Fruit fly (Drosophila melanogaster): ENCODE data around the gene CG42780.
A peak's percentile ranks its signal among the peaks of the same experiment; 100 is the strongest.

CG42780 gene

DNA sequence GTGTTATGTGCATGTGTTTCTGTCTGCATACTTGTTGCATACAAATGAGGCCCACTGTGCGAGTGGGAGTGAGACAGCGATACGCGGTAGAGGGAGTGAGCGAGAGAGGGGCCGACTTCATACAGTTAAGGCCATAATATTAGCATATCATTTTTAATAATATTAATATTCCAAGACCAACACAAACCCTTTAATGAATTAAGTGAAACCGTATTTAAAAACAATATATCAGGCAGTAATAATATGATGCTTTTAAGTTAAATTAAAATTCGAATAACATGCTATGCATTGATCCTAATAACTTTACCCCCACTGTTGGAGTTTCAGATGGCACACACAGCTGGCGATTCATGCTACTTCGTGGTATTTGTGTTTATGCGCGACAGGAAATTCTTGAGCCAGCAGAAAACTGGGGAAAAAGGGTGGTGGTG is 7.2 kb downstream of the CG42780 start (continued):
- TF ChIP-seq pros (GFP tag; optimal IDR thresholded peaks at IDR 0.05) (peak; percentile 81), NFAT (GFP tag; IDR thresholded peaks at IDR 0.05) (peak; percentile 75; the same call in 1 of the 2 replicates), CG10959 (GFP tag; IDR thresholded peaks at IDR 0.05) (peak; percentile 94), eve (GFP tag; optimal IDR thresholded peaks at IDR 0.05) (peak; percentile 14 to 98), CG2678 (tag; optimal IDR thresholded peaks at IDR 0.05) (peak; percentile 98), CG3065 (GFP tag; optimal IDR thresholded peaks at IDR 0.05) (peak; percentile 88), CG33213 (GFP tag; optimal IDR thresholded peaks at IDR 0.05) (peak; percentile 60), gro (GFP tag; optimal IDR thresholded peaks at IDR 0.05) (peak; percentile 38), vvl (GFP tag; IDR thresholded peaks at IDR 0.05) (peak; percentile 99), ap (GFP tag; IDR thresholded peaks at IDR 0.05) (peak; percentile 87), klu (GFP tag; IDR thresholded peaks at IDR 0.05) (peak; percentile 87), CrebB (tag; optimal IDR thresholded peaks at IDR 0.05) (peak; percentile 95), CG10979 (tag; optimal IDR thresholded peaks at IDR 0.05) (peak; percentile 99), cad (GFP tag; optimal IDR thresholded peaks at IDR 0.05) (no peak), hkb (optimal IDR thresholded peaks at IDR 0.05) (no peak), hkb (GFP tag; IDR thresholded peaks at IDR 0.05) (peak; percentile 97), her (GFP tag; optimal IDR thresholded peaks at IDR 0.05) (no peak), phol (tag; optimal IDR thresholded peaks at IDR 0.05) (peak; percentile 97), bowl (GFP tag; IDR thresholded peaks at IDR 0.05) (peak; percentile 93), Side (GFP tag; optimal IDR thresholded peaks at IDR 0.05) (peak; percentile 67), wek (GFP tag; optimal IDR thresholded peaks at IDR 0.05) (peak; percentile 83), CG14441 (GFP tag; IDR thresholded peaks at IDR 0.05) (peak; percentile 92), fd96Cb (tag; optimal IDR thresholded peaks at IDR 0.05) (peak; percentile 98), gce (GFP tag; IDR thresholded peaks at IDR 0.05) (peak; percentile 94), sima (GFP tag; optimal IDR thresholded peaks at IDR 0.05) (peak; percentile 35), Aef1 (GFP tag; IDR thresholded peaks at IDR 0.05) (peak; percentile 91), maf-S (GFP tag; optimal IDR thresholded peaks at IDR 0.05) (peak; percentile 63), CG6654 (GFP tag; optimal IDR thresholded peaks at IDR 0.05) (peak; percentile 77), Dll (GFP tag; IDR thresholded peaks at IDR 0.05; ENCODE audit: partially characterized antibody) (no peak), tx (GFP tag; optimal IDR thresholded peaks at IDR 0.05) (peak; percentile 80), CG7928 (GFP tag; optimal IDR thresholded peaks at IDR 0.05) (peak; percentile 69), fru (optimal IDR thresholded peaks at IDR 0.05) (no peak), eyg (GFP tag; optimal IDR thresholded peaks at IDR 0.05) (peak; percentile 64), sisA (GFP tag; IDR thresholded peaks at IDR 0.05) (peak; percentile 94), zfh2 (GFP tag; optimal IDR thresholded peaks at IDR 0.05) (peak; percentile 48), CG1647 (GFP tag; optimal IDR thresholded peaks at IDR 0.05) (peak; percentile 66), Vsx1 (GFP tag; optimal IDR thresholded peaks at IDR 0.05) (peak; percentile 92), CG1233 (GFP tag; optimal IDR thresholded peaks at IDR 0.05) (peak; percentile 96), NK7.1 (GFP tag; optimal IDR thresholded peaks at IDR 0.05) (peak; percentile 66), CG17912 (GFP tag; optimal IDR thresholded peaks at IDR 0.05) (peak; percentile 65), Awh (GFP tag; IDR thresholded peaks at IDR 0.05) (peak; percentile 97), cas (GFP tag; IDR thresholded peaks at IDR 0.05) (peak; percentile 68; the same call in 1 of the 2 replicates), CG10366 (GFP tag; IDR thresholded peaks at IDR 0.05) (peak; percentile 94), gcm (GFP tag; optimal IDR thresholded peaks at IDR 0.05) (peak; percentile 98), crol (GFP tag; IDR thresholded peaks at IDR 0.05) (peak; percentile 63; the same call in 1 of the 2 replicates), Sry-δ (GFP tag; optimal IDR thresholded peaks at IDR 0.05) (peak; percentile 28), CG13287 (GFP tag; IDR thresholded peaks at IDR 0.05; ENCODE audit: partially characterized antibody) (no peak), bsh (GFP tag; optimal IDR thresholded peaks at IDR 0.05) (peak; percentile 92 to 98), CG3163 (GFP tag; optimal IDR thresholded peaks at IDR 0.05) (no peak), CG14050 (GFP tag; IDR thresholded peaks at IDR 0.05) (peak; percentile 92), CG7271 (tag; optimal IDR thresholded peaks at IDR 0.05) (peak; percentile 94), luna (GFP tag; optimal IDR thresholded peaks at IDR 0.05) (peak; percentile 17)
